2 worm cellular contexts compared by ENCODE assay signal in the genomic region with DNA sequence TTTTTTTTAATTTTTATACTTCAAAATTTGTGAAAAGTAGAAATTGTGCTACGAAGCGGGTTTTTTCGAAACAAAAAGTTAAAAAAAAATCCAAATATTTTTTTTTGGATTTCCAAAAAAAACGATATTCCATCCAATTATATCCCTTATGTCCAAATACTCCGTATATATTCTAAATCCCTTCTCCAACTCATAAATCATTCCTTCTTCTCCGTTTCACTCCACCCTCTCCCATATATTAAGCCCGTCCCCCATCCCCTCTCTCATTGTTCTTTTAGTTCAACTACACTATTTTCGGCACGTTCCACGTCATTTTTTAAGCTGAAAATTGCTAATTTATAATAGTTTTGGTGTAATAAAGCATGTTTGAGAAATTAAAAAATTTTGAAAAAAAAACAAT.
TF ChIP-seq lines count a peak whose summit lies in the region.

No protein-coding gene starts in this region.

TF ChIP-seq in whole organism, L2 larva, 48 proteins besides CTCF, POLR2A, EP300 and RAD21:
- TF ChIP-seq mab-5 (tag; optimal IDR thresholded peaks at IDR 0.05; lab: Kevin White, UChicago) (peak; percentile 80), unc-55 (GFP tag; optimal IDR thresholded peaks at IDR 0.05; lab: Kevin White, UChicago) (peak; percentile 66), ZK546.5 (tag; optimal IDR thresholded peaks at IDR 0.05; lab: Kevin White, UChicago) (no peak)

TF ChIP-seq in whole organism, L4 larva, 104 proteins besides CTCF, POLR2A, EP300 and RAD21:
- TF ChIP-seq dmd-8 (GFP tag; IDR thresholded peaks at IDR 0.05; lab: Robert Waterston, UW) (no peak), ceh-20 (GFP tag; IDR thresholded peaks at IDR 0.05; lab: Robert Waterston, UW) (0 out of 2 replicates have a peak, but pooled peaks have one; percentile 31), nhr-28 (tag; optimal IDR thresholded peaks at IDR 0.05; lab: Kevin White, UChicago) (no peak), nhr-77 (tag; optimal IDR thresholded peaks at IDR 0.05; lab: Kevin White, UChicago) (no peak)
